Fruit fly (Drosophila melanogaster): ENCODE results near the gene ecd.
A peak's percentile ranks its signal among the peaks of the same experiment; 100 is the strongest.

The ecd gene

dm6 chr3L:2268525-2268924 is 2.9 kb upstream of the ecd start, which contains the start of gene CG32302:
CG32302 (plus strand) TSS chr3L:2268825.
- TF ChIP-seq rgr (GFP tag; optimal IDR thresholded peaks at IDR 0.05) = no peak
- no peak for TF ChIP-seq Dfd (GFP tag; optimal IDR thresholded peaks at IDR 0.05)
- TF ChIP-seq CG9705 (GFP tag; optimal IDR thresholded peaks at IDR 0.05) = no peak
- TF ChIP-seq pan (optimal IDR thresholded peaks at IDR 0.05) = no peak

DNA sequence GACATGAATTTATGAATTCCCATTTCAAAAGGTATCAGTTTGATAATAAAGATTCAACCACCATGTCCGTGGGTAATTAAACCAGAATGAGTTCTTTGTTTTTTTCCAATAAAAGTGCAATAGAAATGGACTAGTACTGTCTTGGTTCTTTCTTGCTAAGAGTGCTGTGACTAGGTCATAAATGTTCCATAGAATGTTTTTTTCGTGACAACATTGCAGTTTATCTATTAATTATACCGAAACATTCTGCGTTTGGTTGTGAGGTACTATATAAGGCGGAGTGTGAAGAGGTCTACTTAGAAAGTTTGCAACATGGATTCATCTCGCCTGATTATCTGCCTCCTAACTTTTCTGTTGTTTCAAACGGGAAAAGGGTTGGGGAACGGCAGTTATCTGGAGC is 1.9 kb upstream of the ecd start, which contains the start of gene obst-I:
obst-I (plus strand) TSS at position 301 of the 400 bp plus-strand sequence.
- no peak for TF ChIP-seq ey (GFP tag; optimal IDR thresholded peaks at IDR 0.05)
- no peak for TF ChIP-seq jim (GFP tag; optimal IDR thresholded peaks at IDR 0.05)
- TF ChIP-seq Hr78 (GFP tag; optimal IDR thresholded peaks at IDR 0.05) = no peak
- no peak for TF ChIP-seq HLH106 (tag; optimal IDR thresholded peaks at IDR 0.05)
- TF ChIP-seq Vsx2 (GFP tag; optimal IDR thresholded peaks at IDR 0.05; ENCODE audit: partially characterized antibody) = no peak
- TF ChIP-seq CrebA (GFP tag; optimal IDR thresholded peaks at IDR 0.05; ENCODE audit: borderline replicate concordance) = no peak
- TF ChIP-seq psq (GFP tag; optimal IDR thresholded peaks at IDR 0.05) = no peak
- no peak for TF ChIP-seq Dif (GFP tag; optimal IDR thresholded peaks at IDR 0.05; ENCODE audit: partially characterized antibody)
- no peak for TF ChIP-seq Hnf4 (GFP tag; optimal IDR thresholded peaks at IDR 0.05)
- TF ChIP-seq CG32264 (GFP tag; optimal IDR thresholded peaks at IDR 0.05) = no peak
- TF ChIP-seq br (GFP tag; optimal IDR thresholded peaks at IDR 0.05) = no peak
- no peak for TF ChIP-seq N (GFP tag; optimal IDR thresholded peaks at IDR 0.05)
- no peak for TF ChIP-seq GATAd (GFP tag; optimal IDR thresholded peaks at IDR 0.05)
- no peak for TF ChIP-seq Hr83 (GFP tag; optimal IDR thresholded peaks at IDR 0.05; ENCODE audit: poor library complexity, severe bottlenecking)
- TF ChIP-seq tai (GFP tag; optimal IDR thresholded peaks at IDR 0.05) = no peak
- TF ChIP-seq usp (GFP tag; optimal IDR thresholded peaks at IDR 0.05) = no peak
- no peak for TF ChIP-seq dmrt93B (GFP tag; optimal IDR thresholded peaks at IDR 0.05)
- no peak for TF ChIP-seq sv (GFP tag; optimal IDR thresholded peaks at IDR 0.05)
- TF ChIP-seq Dfd (GFP tag; optimal IDR thresholded peaks at IDR 0.05) = no peak
- no peak for TF ChIP-seq OdsH (GFP tag; optimal IDR thresholded peaks at IDR 0.05)

- TF ChIP-seq Hnf4 (GFP tag; optimal IDR thresholded peaks at IDR 0.05) (no peak), CG9705 (GFP tag; optimal IDR thresholded peaks at IDR 0.05) (peak; percentile 79), Dif (GFP tag; optimal IDR thresholded peaks at IDR 0.05; ENCODE audit: partially characterized antibody) (no peak), sv (GFP tag; optimal IDR thresholded peaks at IDR 0.05) (peak; percentile 80), woc (GFP tag; optimal IDR thresholded peaks at IDR 0.05) (peak; percentile 59), rgr (GFP tag; optimal IDR thresholded peaks at IDR 0.05) (peak; percentile 94), HLH106 (tag; optimal IDR thresholded peaks at IDR 0.05) (peak; percentile 92), dsf (GFP tag; optimal IDR thresholded peaks at IDR 0.05; ENCODE audit: borderline replicate concordance) (no peak), Sp1 (GFP tag; optimal IDR thresholded peaks at IDR 0.05) (peak; percentile 86), h (GFP tag; optimal IDR thresholded peaks at IDR 0.05) (peak; percentile 96), psq (GFP tag; optimal IDR thresholded peaks at IDR 0.05) (peak; percentile 74), Myc (optimal IDR thresholded peaks at IDR 0.05) (peak; percentile 4), jim (GFP tag; optimal IDR thresholded peaks at IDR 0.05) (no peak), Hr83 (GFP tag; optimal IDR thresholded peaks at IDR 0.05; ENCODE audit: poor library complexity, severe bottlenecking) (peak; percentile 69), OdsH (GFP tag; optimal IDR thresholded peaks at IDR 0.05) (peak; percentile 82), br (GFP tag; optimal IDR thresholded peaks at IDR 0.05) (peak; percentile 76), sage (GFP tag; optimal IDR thresholded peaks at IDR 0.05) (no peak), foxo (GFP tag; optimal IDR thresholded peaks at IDR 0.05) (peak in 1 of 2 experiments; percentile 86), dmrt93B (GFP tag; optimal IDR thresholded peaks at IDR 0.05) (peak; percentile 76), ey (GFP tag; optimal IDR thresholded peaks at IDR 0.05) (peak; percentile 64), Rel (GFP tag; optimal IDR thresholded peaks at IDR 0.05) (no peak), Rel (tag; optimal IDR thresholded peaks at IDR 0.05) (peak; percentile 82), GATAd (GFP tag; optimal IDR thresholded peaks at IDR 0.05) (peak; percentile 32), dl (GFP tag; optimal IDR thresholded peaks at IDR 0.05; ENCODE audit: insufficient read depth in 1 of 2, partially characterized antibody in 2 of 2) (no peak), fru (GFP tag; optimal IDR thresholded peaks at IDR 0.05) (peak; percentile 69), Vsx2 (GFP tag; optimal IDR thresholded peaks at IDR 0.05; ENCODE audit: partially characterized antibody) (peak; percentile 74), lola (GFP tag; optimal IDR thresholded peaks at IDR 0.05) (no peak)
Measured at dm6 chr3L:2262515-2262944, 3.1 kb downstream of the ecd start, which contains the start of the genes oxt and CG13807. oxt (minus strand) TSS chr3L:2262664. CG13807 (plus strand) TSS chr3L:2262919.

Measured in whole organism, wandering third instar larva.